Worm (Caenorhabditis elegans): Measurements from ENCODE around the gene ttbk-3.
"Not testable (repeated sequence)": the region's sequence is repeated elsewhere in the genome, so short reads cannot be mapped to it uniquely, and the experiment has no call there.

Gene ttbk-3

ce11 chrIV:9852250-9852649 is 37.5 kb downstream of the ttbk-3 start, which contains the start of gene ssq-1:
ssq-1 (plus strand) TSS chrIV:9852550.
- no peak for TF ChIP-seq unc-62 (GFP tag; optimal IDR thresholded peaks at IDR 0.05)

- no peak for TF ChIP-seq unc-62 (GFP tag; optimal IDR thresholded peaks at IDR 0.05)
Measured at ce11 chrIV:9850931-9851330, 38.8 kb downstream of the ttbk-3 start, which contains the start of gene ssp-10. ssp-10 (minus strand) TSS chrIV:9851031.

- no peak for TF ChIP-seq unc-62 (GFP tag; optimal IDR thresholded peaks at IDR 0.05)
Measured at ce11 chrIV:9849624-9850023, 40.1 kb downstream of the ttbk-3 start, which contains the start of gene K07F5.8. K07F5.8 (minus strand) TSS chrIV:9849724.

- no peak for TF ChIP-seq unc-62 (GFP tag; optimal IDR thresholded peaks at IDR 0.05)
Measured at ce11 chrIV:9848075-9848474, 41.7 kb downstream of the ttbk-3 start, which contains the start of gene K07F5.7. K07F5.7 (minus strand) TSS chrIV:9848175.

- no peak for TF ChIP-seq unc-62 (GFP tag; optimal IDR thresholded peaks at IDR 0.05)
Measured at ce11 chrIV:9846574-9846973, 43.2 kb downstream of the ttbk-3 start, which contains the start of gene K07F5.6. K07F5.6 (minus strand) TSS chrIV:9846674.

ce11 chrIV:9843760-9844159 is 46.0 kb downstream of the ttbk-3 start, which contains the start of gene nspd-2:
nspd-2 (plus strand) TSS chrIV:9844060.
- no peak for TF ChIP-seq unc-62 (GFP tag; optimal IDR thresholded peaks at IDR 0.05)

ce11 chrIV:9842071-9842470 is 47.7 kb downstream of the ttbk-3 start, which contains the start of gene K07F5.17:
K07F5.17 (plus strand) TSS chrIV:9842371.
- no peak for TF ChIP-seq unc-62 (GFP tag; optimal IDR thresholded peaks at IDR 0.05)

- TF ChIP-seq unc-62 (GFP tag; optimal IDR thresholded peaks at IDR 0.05): no peak
Measured at ce11 chrIV:9840984-9841590, 48.7 kb downstream of the ttbk-3 start, which contains the start of the genes kin-24 and msp-56. kin-24 (minus strand) TSS chrIV:9841084. msp-56 (plus strand) TSS chrIV:9841540.

- not testable (repeated sequence) for TF ChIP-seq unc-62 (GFP tag; optimal IDR thresholded peaks at IDR 0.05)
Measured at ce11 chrIV:9837349-9837748, 52.4 kb downstream of the ttbk-3 start, which contains the start of gene msp-10. msp-10 (plus strand) TSS chrIV:9837649.

Data from whole organism, dauer.